Worm (Caenorhabditis elegans) whole organism, L1 larva: Measurements from ENCODE around the gene T01H10.11.

Experiments used
- C04F5.9 ChIP-seq: sonication (generic microtip); optimal IDR thresholded peaks from 2 replicates; lab custom pipeline; 2016; ENCODE audit warnings: missing genetic modification characterization, missing compliant biosample characterization
- C16A3.4 ChIP-seq: fragments of 150-350 bp; optimal IDR thresholded peaks from 2 replicates; lab custom pipeline; 2014; ENCODE audit warnings: missing biosample characterization, missing genetic modification characterization
- Y116A8C.19 ChIP-seq: sonication (generic microtip); optimal IDR thresholded peaks from 2 replicates; lab custom pipeline; 2016; ENCODE audit warnings: missing compliant biosample characterization, missing genetic modification characterization, borderline replicate concordance
- aly-2 ChIP-seq: fragments of 150-350 bp; optimal IDR thresholded peaks from 2 replicates; lab custom pipeline; 2014; ENCODE audit warnings: missing biosample characterization, missing genetic modification characterization
- blmp-1 ChIP-seq: fragments of 150-350 bp; optimal IDR thresholded peaks from 2 replicates; lab custom pipeline; 2014; ENCODE audit warnings: missing biosample characterization, missing genetic modification characterization
- ceh-63 ChIP-seq: fragments of 200-800 bp; sonication (Bioruptor generic); optimal IDR thresholded peaks from 2 replicates; lab custom pipeline; 2018; ENCODE audit warnings: mild to moderate bottlenecking, missing genetic modification characterization, missing compliant biosample characterization
- ceh-8 ChIP-seq: fragments of 200-800 bp; sonication (Bioruptor generic); optimal IDR thresholded peaks from 2 replicates; lab custom pipeline; 2018; ENCODE audit warnings: mild to moderate bottlenecking, missing genetic modification characterization, moderate library complexity, missing compliant biosample characterization
- ceh-88 ChIP-seq: fragments of 200-800 bp; sonication (Bioruptor generic); IDR thresholded peaks from 2 replicates; pipeline ENCODE4 v1.3.6; 2022; ENCODE audit warnings: missing genetic modification characterization, missing compliant biosample characterization
- ces-1 ChIP-seq: fragments of 150-350 bp; optimal IDR thresholded peaks from 2 replicates; lab custom pipeline; 2014; ENCODE audit warnings: missing biosample characterization, missing genetic modification reagents, missing genetic modification characterization
- dsc-1 ChIP-seq: sonication (generic microtip); optimal IDR thresholded peaks from 2 replicates; lab custom pipeline; 2016; ENCODE audit warnings: mild to moderate bottlenecking, missing genetic modification characterization, missing compliant biosample characterization
- efl-1 ChIP-seq, 4 experiments: fragments of 150-350 bp; optimal IDR thresholded peaks in 3 of 4; peaks in 1 of 4; 1 replicate in 1 of 4; 2 replicates in 3 of 4; lab custom pipeline; 2014; ENCODE audit warnings: missing biosample characterization in 2 of 4, missing genetic modification characterization in 2 of 4, missing genetic modification reagents in 2 of 4
- efl-3 ChIP-seq: fragments of 200-800 bp; sonication (Bioruptor generic); optimal IDR thresholded peaks from 2 replicates; lab custom pipeline; 2018; ENCODE audit warnings: mild to moderate bottlenecking, missing genetic modification characterization, missing compliant biosample characterization
- elt-3 ChIP-seq, 6 experiments: fragments of 150-350 bp in 1 of 6; sonication (generic microtip); optimal IDR thresholded peaks; 2 replicates each; lab custom pipeline; 2017 to 2018; ENCODE audit warnings: missing biosample characterization in 6 of 6, missing genetic modification characterization in 6 of 6, inconsistent platforms in 1 of 6
- fkh-4 ChIP-seq: sonication (generic microtip); optimal IDR thresholded peaks from 2 replicates; lab custom pipeline; 2016; ENCODE audit warnings: missing compliant biosample characterization, missing genetic modification characterization, borderline replicate concordance
- fkh-8 ChIP-seq: sonication (generic microtip); optimal IDR thresholded peaks from 2 replicates; lab custom pipeline; 2016; ENCODE audit warnings: mild to moderate bottlenecking, missing genetic modification characterization, missing compliant biosample characterization
- grh-1 ChIP-seq: fragments of 200-800 bp; sonication (Bioruptor generic); IDR thresholded peaks from 2 replicates; pipeline ENCODE4 v1.3.6; 2022; ENCODE audit warnings: missing genetic modification reagents, missing genetic modification characterization, missing compliant biosample characterization
- hlh-17 ChIP-seq: fragments of 200-800 bp; sonication (Bioruptor generic); optimal IDR thresholded peaks from 2 replicates; lab custom pipeline; 2018; ENCODE audit warnings: missing genetic modification characterization, mild to moderate bottlenecking, missing compliant biosample characterization, moderate library complexity, borderline replicate concordance
- hpl-2 ChIP-seq: fragments of 150-350 bp; optimal IDR thresholded peaks from 2 replicates; lab custom pipeline; 2014; ENCODE audit warnings: missing biosample characterization, missing genetic modification reagents, missing genetic modification characterization
- jun-1 ChIP-seq: fragments of 150-350 bp; optimal IDR thresholded peaks from 2 replicates; lab custom pipeline; 2014; ENCODE audit warnings: missing biosample characterization, missing genetic modification reagents, missing genetic modification characterization
- lin-14 ChIP-seq: fragments of 200-800 bp; sonication (Bioruptor generic); optimal IDR thresholded peaks from 2 replicates; lab custom pipeline; 2018; ENCODE audit warnings: mild to moderate bottlenecking, missing genetic modification characterization, moderate library complexity, missing compliant biosample characterization
- lsy-2 ChIP-seq, 2 experiments: fragments of 150-350 bp; optimal IDR thresholded peaks; 2 replicates each; lab custom pipeline; 2014; ENCODE audit warnings: missing biosample characterization in 2 of 2, missing genetic modification characterization in 2 of 2
- mab-9 ChIP-seq: fragments of 200-800 bp; sonication (Bioruptor generic); IDR thresholded peaks from 2 replicates; pipeline ENCODE4 v1.3.6; 2022; ENCODE audit warnings: missing genetic modification reagents, missing genetic modification characterization, missing compliant biosample characterization
- nhr-20 ChIP-seq: sonication (generic microtip); optimal IDR thresholded peaks from 2 replicates; lab custom pipeline; 2016; ENCODE audit warnings: mild to moderate bottlenecking, missing genetic modification characterization, missing compliant biosample characterization
- nhr-28 ChIP-seq: fragments of 150-350 bp; optimal IDR thresholded peaks from 2 replicates; lab custom pipeline; 2014; ENCODE audit warnings: missing biosample characterization, missing genetic modification characterization
- nhr-77 ChIP-seq: fragments of 150-350 bp; optimal IDR thresholded peaks from 2 replicates; lab custom pipeline; 2014; ENCODE audit warnings: missing biosample characterization, missing genetic modification characterization
- nhr-84 ChIP-seq: sonication (generic microtip); optimal IDR thresholded peaks from 2 replicates; lab custom pipeline; 2017; ENCODE audit warnings: missing biosample characterization, missing genetic modification characterization
- nhr-85 ChIP-seq: sonication (generic microtip); peaks from one replicate; lab custom pipeline; 2016; ENCODE audit warnings: missing genetic modification characterization, inconsistent platforms, missing compliant biosample characterization
- nhr-90 ChIP-seq: sonication (generic microtip); optimal IDR thresholded peaks from 2 replicates; lab custom pipeline; 2016; ENCODE audit warnings: mild to moderate bottlenecking, missing genetic modification characterization, missing compliant biosample characterization; ENCODE audit not compliant: poor library complexity
- pag-3 ChIP-seq: sonication (generic microtip); optimal IDR thresholded peaks from 2 replicates; lab custom pipeline; 2017; ENCODE audit warnings: missing genetic modification characterization, mild to moderate bottlenecking, missing compliant biosample characterization, antibody characterized with exemption, borderline replicate concordance; ENCODE audit not compliant: insufficient read depth
- pax-3 ChIP-seq: fragments of 200-800 bp; sonication (Bioruptor generic); optimal IDR thresholded peaks from 2 replicates; lab custom pipeline; 2018; ENCODE audit warnings: mild to moderate bottlenecking, missing genetic modification characterization, moderate library complexity, missing compliant biosample characterization
- pqm-1 ChIP-seq: sonication (generic microtip); optimal IDR thresholded peaks from 3 replicates; lab custom pipeline; 2017; ENCODE audit warnings: missing biosample characterization, missing genetic modification characterization
- rnt-1 ChIP-seq: sonication (generic microtip); optimal IDR thresholded peaks from 2 replicates; lab custom pipeline; 2016; ENCODE audit warnings: mild to moderate bottlenecking, missing genetic modification characterization, moderate library complexity, missing compliant biosample characterization
- snu-23 ChIP-seq: sonication (generic microtip); optimal IDR thresholded peaks from 2 replicates; lab custom pipeline; 2016; ENCODE audit warnings: missing genetic modification characterization, missing compliant biosample characterization
- sptf-1 ChIP-seq: fragments of 150-350 bp; optimal IDR thresholded peaks from 2 replicates; lab custom pipeline; 2014; ENCODE audit warnings: missing biosample characterization, missing genetic modification characterization
- unc-130 ChIP-seq: fragments of 150-350 bp; optimal IDR thresholded peaks from 2 replicates; lab custom pipeline; 2017; ENCODE audit warnings: missing biosample characterization, missing genetic modification characterization, inconsistent platforms
- unc-86 ChIP-seq: sonication (generic microtip); optimal IDR thresholded peaks from 2 replicates; lab custom pipeline; 2016; ENCODE audit warnings: missing genetic modification characterization, missing compliant biosample characterization
- zag-1 ChIP-seq: fragments of 150-350 bp; optimal IDR thresholded peaks from 2 replicates; lab custom pipeline; 2014; ENCODE audit warnings: missing biosample characterization, missing genetic modification characterization
- ztf-11 ChIP-seq, 2 experiments: sonication (generic microtip); optimal IDR thresholded peaks; 2 replicates each; lab custom pipeline; 2016 to 2017; ENCODE audit warnings: missing genetic modification characterization in 2 of 2, missing biosample characterization in 1 of 2, missing compliant biosample characterization in 1 of 2
- ztf-4 ChIP-seq: fragments of 150-350 bp; optimal IDR thresholded peaks from 2 replicates; lab custom pipeline; 2014; ENCODE audit warnings: missing biosample characterization, missing genetic modification characterization

Gene T01H10.11

ce11 chrX:12160002-12160690 is 36.9 kb downstream of the T01H10.11 start, which contains the start of gene F57G12.2:
Gene F57G12.2 (minus strand): TSS chrX:12160052.
- TF ChIP-seq ztf-4 (tag; lab: Kevin White, UChicago) (peak; percentile 24), nhr-90 (tag; lab: Kevin White, UChicago) (no peak), blmp-1 (peak; percentile 54), nhr-85 (tag; lab: Kevin White, UChicago) (peak; percentile 73), grh-1 (GFP tag; lab: Robert Waterston, UW) (peak; percentile 71; the same call in 1 of the 2 replicates), unc-130 (tag; lab: Kevin White, UChicago) (no peak)

ce11 chrX:12162659-12163058 is 39.4 kb downstream of the T01H10.11 start:
- TF ChIP-seq fkh-4 (no peak), nhr-77 (no peak), mab-9 (GFP tag; lab: Robert Waterston, UW) (no peak), ztf-4 (tag; lab: Kevin White, UChicago) (no peak), nhr-84 (tag; lab: Kevin White, UChicago) (no peak), grh-1 (GFP tag; lab: Robert Waterston, UW) (no peak), efl-1 (optimal IDR thresholded peaks at IDR 0.05; lab: Kevin White, UChicago) (no peak), efl-1 (GFP tag; optimal IDR thresholded peaks at IDR 0.05 in 1 of 2; lab: Kevin White, UChicago) (peak in 1 of 2 experiments; percentile 13)

ce11 chrX:12164047-12164446 is 40.8 kb downstream of the T01H10.11 start:
- TF ChIP-seq lsy-2 (tag; optimal IDR thresholded peaks at IDR 0.05; lab: Kevin White, UChicago): peak in 1 of 2 experiments; percentile 22
- no peak for TF ChIP-seq zag-1
- no peak for TF ChIP-seq ces-1 (GFP tag; lab: Kevin White, UChicago)
- peak; percentile 25 for TF ChIP-seq lin-14
- TF ChIP-seq grh-1 (GFP tag; lab: Robert Waterston, UW): peak; percentile 87
- peak; percentile 86 for TF ChIP-seq nhr-85 (tag; lab: Kevin White, UChicago)
- peak; percentile 15 for TF ChIP-seq blmp-1

ce11 chrX:12164943-12165342 is 41.7 kb downstream of the T01H10.11 start:
- TF ChIP-seq Y116A8C.19 (no peak), ztf-11 (tag; optimal IDR thresholded peaks at IDR 0.05; lab: Kevin White, UChicago) (no peak), dsc-1 (peak; percentile 30)

ce11 chrX:12167632-12168377 is 44.6 kb downstream of the T01H10.11 start:
- TF ChIP-seq jun-1: no peak
- TF ChIP-seq pag-3 (tag; lab: Kevin White, UChicago): peak; percentile 24
- no peak for TF ChIP-seq aly-2
- no peak for TF ChIP-seq zag-1
- peak in 1 of 2 experiments; percentile 35 for TF ChIP-seq lsy-2 (tag; optimal IDR thresholded peaks at IDR 0.05; lab: Kevin White, UChicago)
- peak; percentile 49 for TF ChIP-seq rnt-1
- TF ChIP-seq pax-3: no peak
- TF ChIP-seq ceh-8 (GFP tag; lab: Kevin White, UChicago): no peak
- TF ChIP-seq C04F5.9 (tag; lab: Kevin White, UChicago): no peak
- TF ChIP-seq elt-3 (tag; optimal IDR thresholded peaks at IDR 0.05; lab: Kevin White, UChicago): no peak
- no peak for TF ChIP-seq efl-1 (optimal IDR thresholded peaks at IDR 0.05; lab: Kevin White, UChicago)
- no peak for TF ChIP-seq efl-1 (GFP tag; optimal IDR thresholded peaks at IDR 0.05 in 1 of 2; lab: Kevin White, UChicago)
- peak in 1 of 2 experiments; percentile 55 for TF ChIP-seq ztf-11 (tag; optimal IDR thresholded peaks at IDR 0.05; lab: Kevin White, UChicago)
- TF ChIP-seq unc-130 (tag; lab: Kevin White, UChicago): no peak
- peak; percentile 19 for TF ChIP-seq C16A3.4 (tag; lab: Kevin White, UChicago)
- peak; percentile 50 for TF ChIP-seq lin-14
- no peak for TF ChIP-seq ceh-88 (GFP tag; lab: Robert Waterston, UW)
- TF ChIP-seq snu-23 (GFP tag; lab: Kevin White, UChicago): peak; percentile 47
- TF ChIP-seq blmp-1: peak; percentile 43
- TF ChIP-seq nhr-28 (tag; lab: Kevin White, UChicago): no peak
- TF ChIP-seq efl-3: no peak
- no peak for TF ChIP-seq nhr-85 (tag; lab: Kevin White, UChicago)
- TF ChIP-seq fkh-8 (tag; lab: Kevin White, UChicago): no peak
- peak; percentile 6 for TF ChIP-seq nhr-90 (tag; lab: Kevin White, UChicago)
- TF ChIP-seq hpl-2 (GFP tag; lab: Kevin White, UChicago): no peak
- TF ChIP-seq nhr-20 (tag; lab: Kevin White, UChicago): peak; percentile 80
- no peak for TF ChIP-seq pqm-1
- no peak for TF ChIP-seq unc-86 (tag; lab: Kevin White, UChicago)
- no peak for TF ChIP-seq hlh-17 (GFP tag; lab: Kevin White, UChicago)
- TF ChIP-seq sptf-1 (tag; lab: Kevin White, UChicago): no peak
- no peak for TF ChIP-seq ceh-63 (GFP tag; lab: Kevin White, UChicago)
- TF ChIP-seq fkh-4: no peak
